Worm (Caenorhabditis elegans) whole organism, late embryonic: ENCODE data around the gene ost-1.

Source experiments
- K02D7.2 ChIP-seq: sonication (generic microtip); optimal IDR thresholded peaks from 2 replicates; lab custom pipeline; 2017; ENCODE audit warnings: mild to moderate bottlenecking, missing genetic modification characterization, missing compliant biosample characterization
- dmd-4 ChIP-seq: sonication (generic microtip); optimal IDR thresholded peaks from 2 replicates; lab custom pipeline; 2016; ENCODE audit warnings: borderline replicate concordance, missing genetic modification characterization, missing compliant biosample characterization
- elt-4 ChIP-seq: sonication (generic microtip); optimal IDR thresholded peaks from 2 replicates; lab custom pipeline; 2016; ENCODE audit warnings: missing genetic modification characterization, missing compliant biosample characterization
- ets-4 ChIP-seq: sonication (generic microtip); optimal IDR thresholded peaks from 2 replicates; lab custom pipeline; 2016; ENCODE audit warnings: missing genetic modification characterization, missing compliant biosample characterization
- fkh-6 ChIP-seq: sonication (generic microtip); optimal IDR thresholded peaks from 2 replicates; lab custom pipeline; 2016; ENCODE audit warnings: missing genetic modification characterization, missing compliant biosample characterization
- gmeb-2 ChIP-seq: sonication (generic microtip); optimal IDR thresholded peaks from 2 replicates; lab custom pipeline; 2016; ENCODE audit warnings: missing genetic modification characterization, inconsistent platforms, missing compliant biosample characterization
- nfya-1 ChIP-seq: sonication (generic microtip); optimal IDR thresholded peaks from 2 replicates; lab custom pipeline; 2017; ENCODE audit warnings: missing genetic modification characterization, mild to moderate bottlenecking, missing compliant biosample characterization, antibody characterized with exemption, moderate library complexity
- pha-4 ChIP-seq: fragments of 150-350 bp; optimal IDR thresholded peaks from 2 replicates; lab custom pipeline; 2018; ENCODE audit warnings: missing biosample characterization, missing genetic modification reagents, missing genetic modification characterization
- sox-2 ChIP-seq: fragments of 200-800 bp; sonication (Bioruptor generic); IDR thresholded peaks from 2 replicates; pipeline ENCODE4 v1.3.6; 2022; ENCODE audit warnings: missing genetic modification reagents, missing genetic modification characterization, missing compliant biosample characterization
- unc-3 ChIP-seq, 2 experiments: fragments of 200-800 bp in 1 of 2; sonication (Bioruptor generic) in 1 of 2; sonication (generic microtip) in 1 of 2; conservative IDR thresholded peaks in 1 of 2; optimal IDR thresholded peaks in 1 of 2; 2 replicates each; pipeline versions ENCODE4 v1.3.6 to Lab custom; 2016 to 2022; ENCODE audit warnings: missing compliant biosample characterization in 2 of 2, missing genetic modification characterization in 2 of 2, missing genetic modification reagents in 1 of 2

DNA sequence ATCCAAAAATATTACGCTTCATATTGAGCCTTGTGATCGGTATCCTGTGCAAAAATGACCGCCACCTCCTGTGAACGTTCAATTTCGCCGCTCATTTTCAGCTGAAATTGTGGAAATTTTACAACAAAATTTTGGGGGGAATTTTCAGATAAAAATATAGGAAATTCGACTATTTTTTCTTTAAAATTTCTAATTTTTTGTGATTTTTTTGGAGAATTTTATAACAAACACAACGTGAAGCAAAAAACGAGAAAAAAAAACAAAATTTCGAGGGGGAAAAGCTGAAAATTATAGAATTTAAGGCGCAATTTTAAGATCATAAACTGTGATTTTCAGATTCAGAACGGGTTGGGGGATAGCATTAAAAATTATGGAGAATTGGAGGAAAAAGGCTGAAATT lies 20.3 kb upstream of the ost-1 start, which contains the start of gene csn-4:
- TF ChIP-seq elt-4 (tag; lab: Kevin White, UChicago) (no peak), K02D7.2 (tag; lab: Kevin White, UChicago) (no peak), ets-4 (tag; lab: Kevin White, UChicago) (no peak), gmeb-2 (tag; lab: Kevin White, UChicago) (no peak), dmd-4 (no peak), unc-3 (GFP tag; conservative IDR thresholded peaks at IDR 0.05; lab: Robert Waterston, UW) (no peak), unc-3 (tag; optimal IDR thresholded peaks at IDR 0.05; lab: Kevin White, UChicago) (no peak), pha-4 (tag; lab: Kevin White, UChicago) (no peak), sox-2 (GFP tag; lab: Robert Waterston, UW) (no peak), fkh-6 (tag; lab: Kevin White, UChicago) (no peak), nfya-1 (no peak)
